Fruit fly (Drosophila melanogaster): ENCODE results near the gene Grl36b.

Gene Grl36b

DNA sequence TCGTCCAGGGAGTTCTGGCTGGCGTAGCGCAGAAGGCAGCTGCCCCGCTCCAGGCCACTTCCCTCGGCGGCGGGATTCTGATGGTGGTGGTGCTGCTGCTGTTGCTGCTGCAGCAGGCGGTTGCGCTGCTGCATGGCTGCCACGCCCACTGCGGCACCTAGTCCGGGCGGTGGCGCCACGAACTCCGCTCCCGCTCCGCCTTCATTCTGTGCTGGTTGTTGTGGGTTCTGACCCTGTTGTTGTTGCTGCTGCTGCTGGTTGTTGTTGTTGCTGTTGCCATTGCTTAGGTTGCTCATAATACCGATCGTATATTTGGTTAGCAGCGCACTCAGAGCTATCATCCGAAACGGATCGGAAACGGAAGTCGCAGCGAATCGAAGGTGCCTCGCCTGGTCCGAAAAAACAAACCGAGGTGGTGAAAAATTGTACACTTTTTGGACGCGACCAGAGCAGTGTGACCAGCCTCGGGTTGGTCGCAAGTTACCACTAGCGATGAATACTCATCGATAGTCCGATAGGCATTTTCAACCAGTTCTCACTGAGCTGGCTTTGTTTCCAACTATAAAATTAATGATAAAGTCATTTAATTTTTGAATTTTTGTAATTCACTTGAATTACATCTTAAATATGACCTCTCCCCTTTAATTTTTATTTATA, 12.2 kb upstream of the Grl36b start, which contains the start of gene kel (continued):
- TF ChIP-seq D19A (tag; optimal IDR thresholded peaks at IDR 0.05) (no peak), CG10267 (tag; optimal IDR thresholded peaks at IDR 0.05) (peak; percentile 56), nerfin-1 (tag; optimal IDR thresholded peaks at IDR 0.05) (no peak), CG10209 (GFP tag; optimal IDR thresholded peaks at IDR 0.05) (peak; percentile 18), Eip74EF (GFP tag; optimal IDR thresholded peaks at IDR 0.05) (peak in 1 of 2 experiments; percentile 56), CG11696 (GFP tag; IDR thresholded peaks at IDR 0.05) (peak; percentile 28; the same call in 1 of the 2 replicates), Dek (tag; optimal IDR thresholded peaks at IDR 0.05) (peak; percentile 42), CG8089 (GFP tag; optimal IDR thresholded peaks at IDR 0.05) (peak; percentile 18), CG8388 (GFP tag; optimal IDR thresholded peaks at IDR 0.05) (peak; percentile 15), CG2202 (tag; optimal IDR thresholded peaks at IDR 0.05) (peak; percentile 40), CG13894 (tag; optimal IDR thresholded peaks at IDR 0.05) (peak; percentile 52), NfI (GFP tag; optimal IDR thresholded peaks at IDR 0.05) (peak; percentile 40), CG2116 (GFP tag; optimal IDR thresholded peaks at IDR 0.05) (peak; percentile 58), zfh2 (GFP tag; optimal IDR thresholded peaks at IDR 0.05) (peak; percentile 33), CG8924 (tag; optimal IDR thresholded peaks at IDR 0.05) (peak; percentile 57), CG10654 (GFP tag; optimal IDR thresholded peaks at IDR 0.05) (peak; percentile 19), Rx (GFP tag; IDR thresholded peaks at IDR 0.05) (no peak), NC2β (GFP tag; optimal IDR thresholded peaks at IDR 0.05) (peak; percentile 46), CG2129 (GFP tag; IDR thresholded peaks at IDR 0.05; ENCODE audit: partially characterized antibody) (no peak), CG7556 (GFP tag; optimal IDR thresholded peaks at IDR 0.05) (peak; percentile 10), prd (optimal IDR thresholded peaks at IDR 0.05) (no peak), prd (GFP tag; IDR thresholded peaks at IDR 0.05) (peak; percentile 23; the same call in 1 of the 3 replicates), ems (GFP tag; optimal IDR thresholded peaks at IDR 0.05) (peak; percentile 49), Xrp1 (GFP tag; IDR thresholded peaks at IDR 0.05) (0 out of 2 replicates have a peak, but pooled peaks have one; percentile 9), ERR (GFP tag; optimal IDR thresholded peaks at IDR 0.05) (peak; percentile 23), CG7357 (GFP tag; IDR thresholded peaks at IDR 0.05) (peak; percentile 99), ac (GFP tag; optimal IDR thresholded peaks at IDR 0.05) (peak; percentile 24), Hr51 (GFP tag; optimal IDR thresholded peaks at IDR 0.05) (no peak), CG4424 (GFP tag; optimal IDR thresholded peaks at IDR 0.05) (peak; percentile 18), CG4404 (GFP tag; IDR thresholded peaks at IDR 0.05) (no peak), esg (GFP tag; conservative IDR thresholded peaks at IDR 0.05) (no peak), tio (GFP tag; optimal IDR thresholded peaks at IDR 0.05) (no peak), Rfx (GFP tag; IDR thresholded peaks at IDR 0.05) (peak; percentile 61), fd96Cb (tag; optimal IDR thresholded peaks at IDR 0.05) (no peak), CG13123 (GFP tag; optimal IDR thresholded peaks at IDR 0.05) (peak; percentile 11), cato (GFP tag; optimal IDR thresholded peaks at IDR 0.05; ENCODE audit: borderline replicate concordance) (no peak), Hr39 (optimal IDR thresholded peaks at IDR 0.05) (no peak), CG17912 (GFP tag; optimal IDR thresholded peaks at IDR 0.05) (peak; percentile 56), disco-r (GFP tag; optimal IDR thresholded peaks at IDR 0.05) (no peak), gfzf (GFP tag; optimal IDR thresholded peaks at IDR 0.05) (peak; percentile 85), tx (GFP tag; optimal IDR thresholded peaks at IDR 0.05) (no peak), CG8478 (optimal IDR thresholded peaks at IDR 0.05) (peak; percentile 44), CG17328 (GFP tag; IDR thresholded peaks at IDR 0.05) (peak; percentile 54), twi (tag; optimal IDR thresholded peaks at IDR 0.05) (no peak), CG10431 (GFP tag; optimal IDR thresholded peaks at IDR 0.05) (no peak), CoRest (tag; optimal IDR thresholded peaks at IDR 0.05) (peak; percentile 41), CG2712 (tag; optimal IDR thresholded peaks at IDR 0.05) (peak; percentile 57), Opbp (GFP tag; IDR thresholded peaks at IDR 0.05; ENCODE audit: partially characterized antibody) (peak; percentile 69; the same call in 2 of the 3 replicates), CG14965 (GFP tag; optimal IDR thresholded peaks at IDR 0.05; ENCODE audit: borderline replicate concordance) (no peak), Nf-YC (tag; optimal IDR thresholded peaks at IDR 0.05) (peak; percentile 30)
